Worm (Caenorhabditis elegans): Measurements from ENCODE around the gene tric-1B.2.

DNA sequence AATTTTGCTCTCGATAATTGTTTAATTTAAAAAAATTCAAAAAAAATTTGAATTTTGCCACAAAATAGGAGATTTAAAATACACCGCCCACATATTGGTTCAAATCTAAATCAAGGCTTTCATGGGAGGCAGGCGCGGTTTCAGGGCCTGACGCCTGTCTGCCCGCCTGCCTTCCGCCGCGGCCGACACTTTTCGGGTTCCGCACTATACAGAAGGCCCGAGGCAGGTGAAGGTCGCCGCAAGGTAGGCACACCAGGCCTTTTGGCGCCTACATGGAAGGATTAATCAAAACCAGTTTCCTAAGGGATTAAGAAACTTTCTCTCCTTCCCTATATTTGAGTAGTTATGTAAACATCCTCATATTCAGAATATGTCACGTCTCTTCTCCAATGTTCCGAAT is 36.6 kb downstream of the tric-1B.2 start, which contains the start of gene Y57A10A.24:
- TF ChIP-seq ceh-82 (tag; optimal IDR thresholded peaks at IDR 0.05), result no peak
- TF ChIP-seq ztf-4 (tag; optimal IDR thresholded peaks at IDR 0.05), result no peak
- no peak for TF ChIP-seq nhr-237 (tag; optimal IDR thresholded peaks at IDR 0.05)
- TF ChIP-seq unc-55 (GFP tag; optimal IDR thresholded peaks at IDR 0.05), result no peak
- no peak for TF ChIP-seq lsy-2 (tag; optimal IDR thresholded peaks at IDR 0.05)
- TF ChIP-seq blmp-1 (tag; optimal IDR thresholded peaks at IDR 0.05; ENCODE audit: insufficient read depth), result no peak
- no peak for TF ChIP-seq zag-1 (tag; optimal IDR thresholded peaks at IDR 0.05)
- no peak for TF ChIP-seq ama-1 (optimal IDR thresholded peaks at IDR 0.05)
- no peak for TF ChIP-seq nhr-77 (tag; optimal IDR thresholded peaks at IDR 0.05)
